Fruit fly (Drosophila melanogaster) whole organism, pupa: ENCODE data around the gene CG1354.

Source experiments
- CG10348 ChIP-seq: fragments of 200-800 bp; sonication (Bioruptor generic); IDR thresholded peaks from 2 replicates; pipeline ENCODE4 v1.3.6; 2022; ENCODE audit warnings: missing biosample characterization, missing genetic modification characterization
- CG12605 ChIP-seq: fragments of 200-800 bp; sonication (Bioruptor generic); IDR thresholded peaks from 2 replicates; pipeline ENCODE4 v1.3.6; 2022; ENCODE audit warnings: missing biosample characterization, missing genetic modification characterization
- CG13204 ChIP-seq: fragments of 200-800 bp; sonication (Bioruptor generic); optimal IDR thresholded peaks from 2 replicates; lab custom pipeline; 2018; ENCODE audit warnings: missing biosample characterization, mild to moderate bottlenecking, missing genetic modification characterization, moderate library complexity
- CG14655 ChIP-seq: fragments of 200-800 bp; sonication (Bioruptor generic); optimal IDR thresholded peaks from 3 replicates; lab custom pipeline; 2017; ENCODE audit warnings: mild to moderate bottlenecking, missing biosample characterization, missing genetic modification reagents, missing genetic modification characterization
- CG15710 ChIP-seq: fragments of 200-800 bp; sonication (Bioruptor generic); optimal IDR thresholded peaks from 2 replicates; lab custom pipeline; 2018; ENCODE audit warnings: missing biosample characterization, mild to moderate bottlenecking, missing genetic modification characterization, moderate library complexity
- CG17806 ChIP-seq: fragments of 200-800 bp; sonication (Bioruptor generic); optimal IDR thresholded peaks from 2 replicates; lab custom pipeline; 2018; ENCODE audit warnings: missing biosample characterization, mild to moderate bottlenecking, missing genetic modification characterization, moderate library complexity
- CG32121 ChIP-seq: fragments of 200-800 bp; sonication (Bioruptor generic); IDR thresholded peaks from 2 replicates; pipeline ENCODE4 v1.3.6; 2022; ENCODE audit warnings: missing biosample characterization, missing genetic modification characterization
- CG34367 ChIP-seq: fragments of 200-800 bp; sonication (Bioruptor generic); optimal IDR thresholded peaks from 2 replicates; lab custom pipeline; 2018; ENCODE audit warnings: missing biosample characterization, mild to moderate bottlenecking, missing genetic modification characterization
- CG4496 ChIP-seq: fragments of 200-800 bp; sonication (Bioruptor generic); IDR thresholded peaks from 3 replicates; pipeline ENCODE4 v1.3.6; 2022; ENCODE audit warnings: missing biosample characterization, missing genetic modification characterization
- CG8159 ChIP-seq: fragments of 200-800 bp; sonication (Bioruptor generic); optimal IDR thresholded peaks from 3 replicates; lab custom pipeline; 2018; ENCODE audit warnings: missing biosample characterization, mild to moderate bottlenecking, missing genetic modification characterization, moderate library complexity
- CG8301 ChIP-seq: fragments of 200-800 bp; sonication (Bioruptor generic); optimal IDR thresholded peaks from 2 replicates; lab custom pipeline; 2018; ENCODE audit warnings: missing biosample characterization, mild to moderate bottlenecking, missing genetic modification characterization
- CG9948 ChIP-seq: fragments of 200-800 bp; sonication (Bioruptor generic); optimal IDR thresholded peaks from 2 replicates; lab custom pipeline; 2018; ENCODE audit warnings: missing biosample characterization, mild to moderate bottlenecking, missing genetic modification characterization, moderate library complexity
- D1 ChIP-seq: fragments of 200-800 bp; sonication (Bioruptor generic); optimal IDR thresholded peaks from 2 replicates; lab custom pipeline; 2018; ENCODE audit warnings: missing biosample characterization, mild to moderate bottlenecking, missing genetic modification characterization, moderate library complexity
- EcR ChIP-seq: fragments of 200-800 bp; sonication (Bioruptor generic); optimal IDR thresholded peaks from 3 replicates; lab custom pipeline; 2019; ENCODE audit warnings: missing biosample characterization, missing genetic modification characterization, mild to moderate bottlenecking, moderate library complexity, missing genetic modification reagents
- Ets98B ChIP-seq: fragments of 200-800 bp; sonication (Bioruptor generic); IDR thresholded peaks from 2 replicates; pipeline ENCODE4 v1.3.6; 2022; ENCODE audit warnings: missing biosample characterization, missing genetic modification characterization
- Pif1A ChIP-seq: fragments of 200-800 bp; sonication (Bioruptor generic); optimal IDR thresholded peaks from 3 replicates; lab custom pipeline; 2016; ENCODE audit warnings: missing biosample characterization, missing genetic modification characterization
- Pif1B ChIP-seq: fragments of 200-800 bp; sonication (Bioruptor generic); optimal IDR thresholded peaks from 3 replicates; lab custom pipeline; 2016; ENCODE audit warnings: missing biosample characterization, missing genetic modification characterization
- Snoo ChIP-seq: fragments of 200-800 bp; sonication (Bioruptor generic); optimal IDR thresholded peaks from 3 replicates; lab custom pipeline; 2017; ENCODE audit warnings: missing biosample characterization, mild to moderate bottlenecking, missing genetic modification characterization, inconsistent platforms
- fd96Ca ChIP-seq: fragments of 200-800 bp; sonication (Bioruptor generic); IDR thresholded peaks from 3 replicates; pipeline ENCODE4 v1.3.6; 2022; ENCODE audit warnings: missing biosample characterization, missing genetic modification characterization
- gl ChIP-seq: fragments of 200-800 bp; sonication (Bioruptor generic); optimal IDR thresholded peaks from 2 replicates; lab custom pipeline; 2018; ENCODE audit warnings: missing biosample characterization, mild to moderate bottlenecking, missing genetic modification characterization
- rn ChIP-seq: fragments of 200-800 bp; sonication (Bioruptor generic); IDR thresholded peaks from 2 replicates; pipeline ENCODE4 v1.3.6; 2022; ENCODE audit warnings: missing biosample characterization, missing genetic modification characterization

The CG1354 gene

dm6 chrX:9749745-9750144 is 28.8 kb upstream of the CG1354 start:
- no peak for TF ChIP-seq D1 (tag; lab: Kevin White, UChicago)
- TF ChIP-seq Pif1B (GFP tag; lab: Kevin White, UChicago): no peak
- no peak for TF ChIP-seq fd96Ca (GFP tag; lab: Robert Waterston, UW)
- TF ChIP-seq CG9948 (tag; lab: Kevin White, UChicago): no peak
- TF ChIP-seq Snoo (tag; lab: Kevin White, UChicago): no peak
- TF ChIP-seq CG34367 (tag; lab: Kevin White, UChicago): no peak
- TF ChIP-seq CG10348: no peak
- no peak for TF ChIP-seq Pif1A (GFP tag; lab: Kevin White, UChicago)
- TF ChIP-seq CG32121: no peak
- TF ChIP-seq Ets98B (GFP tag; lab: Robert Waterston, UW): no peak
- TF ChIP-seq CG17806 (tag; lab: Kevin White, UChicago): no peak
- no peak for TF ChIP-seq CG15710 (tag; lab: Kevin White, UChicago)

- TF ChIP-seq CG12605 (GFP tag; lab: Robert Waterston, UW) (no peak), Ets98B (GFP tag; lab: Robert Waterston, UW) (no peak), CG14655 (GFP tag; lab: Kevin White, UChicago) (peak; percentile 3), CG15710 (tag; lab: Kevin White, UChicago) (no peak), CG10348 (no peak), rn (GFP tag; lab: Robert Waterston, UW) (no peak), gl (tag; lab: Kevin White, UChicago) (no peak), Snoo (tag; lab: Kevin White, UChicago) (no peak), Pif1B (GFP tag; lab: Kevin White, UChicago) (no peak), CG32121 (peak; percentile 18; the same call in 1 of the 2 replicates), Pif1A (GFP tag; lab: Kevin White, UChicago) (no peak), CG17806 (tag; lab: Kevin White, UChicago) (no peak), D1 (tag; lab: Kevin White, UChicago) (no peak), EcR (no peak), CG8301 (peak; percentile 8), CG8159 (no peak), CG9948 (tag; lab: Kevin White, UChicago) (no peak), fd96Ca (GFP tag; lab: Robert Waterston, UW) (no peak)
Measured at dm6 chrX:9751443-9751842, 27.1 kb upstream of the CG1354 start.

dm6 chrX:9753353-9753752 is 25.2 kb upstream of the CG1354 start:
- TF ChIP-seq CG17806 (tag; lab: Kevin White, UChicago): no peak
- TF ChIP-seq D1 (tag; lab: Kevin White, UChicago): no peak
- no peak for TF ChIP-seq rn (GFP tag; lab: Robert Waterston, UW)
- no peak for TF ChIP-seq Pif1B (GFP tag; lab: Kevin White, UChicago)
- no peak for TF ChIP-seq CG8301

- no peak for TF ChIP-seq CG12605 (GFP tag; lab: Robert Waterston, UW)
- TF ChIP-seq gl (tag; lab: Kevin White, UChicago): no peak
- TF ChIP-seq fd96Ca (GFP tag; lab: Robert Waterston, UW): no peak
- no peak for TF ChIP-seq Snoo (tag; lab: Kevin White, UChicago)
- TF ChIP-seq CG15710 (tag; lab: Kevin White, UChicago): no peak
- TF ChIP-seq CG9948 (tag; lab: Kevin White, UChicago): no peak
- TF ChIP-seq CG8301: no peak
- no peak for TF ChIP-seq EcR
- TF ChIP-seq rn (GFP tag; lab: Robert Waterston, UW): no peak
- TF ChIP-seq Ets98B (GFP tag; lab: Robert Waterston, UW): no peak
Measured at dm6 chrX:9754474-9754873, 24.1 kb upstream of the CG1354 start.

- TF ChIP-seq fd96Ca (GFP tag; lab: Robert Waterston, UW) (no peak), CG10348 (no peak), gl (tag; lab: Kevin White, UChicago) (no peak), EcR (no peak), CG9948 (tag; lab: Kevin White, UChicago) (no peak), CG17806 (tag; lab: Kevin White, UChicago) (no peak), Ets98B (GFP tag; lab: Robert Waterston, UW) (no peak), Pif1A (GFP tag; lab: Kevin White, UChicago) (no peak), CG12605 (GFP tag; lab: Robert Waterston, UW) (no peak), CG13204 (GFP tag; lab: Kevin White, UChicago) (no peak), CG34367 (tag; lab: Kevin White, UChicago) (no peak), CG15710 (tag; lab: Kevin White, UChicago) (no peak), CG14655 (GFP tag; lab: Kevin White, UChicago) (no peak), CG8301 (no peak), D1 (tag; lab: Kevin White, UChicago) (no peak), Snoo (tag; lab: Kevin White, UChicago) (no peak), Pif1B (GFP tag; lab: Kevin White, UChicago) (no peak), CG4496 (GFP tag; lab: Robert Waterston, UW) (no peak), CG32121 (no peak), CG8159 (no peak)
Measured at dm6 chrX:9757976-9758375, 20.6 kb upstream of the CG1354 start.

dm6 chrX:9765565-9765964 is 13.0 kb upstream of the CG1354 start:
- TF ChIP-seq rn (GFP tag; lab: Robert Waterston, UW): no peak
- TF ChIP-seq CG15710 (tag; lab: Kevin White, UChicago): no peak
- no peak for TF ChIP-seq Pif1B (GFP tag; lab: Kevin White, UChicago)
- TF ChIP-seq Snoo (tag; lab: Kevin White, UChicago): no peak
- TF ChIP-seq gl (tag; lab: Kevin White, UChicago): no peak
- TF ChIP-seq, all 21 proteins: peak for 0
